Fruit fly (Drosophila melanogaster): ENCODE measurements around the gene Uba2.

Uba2 gene

DNA sequence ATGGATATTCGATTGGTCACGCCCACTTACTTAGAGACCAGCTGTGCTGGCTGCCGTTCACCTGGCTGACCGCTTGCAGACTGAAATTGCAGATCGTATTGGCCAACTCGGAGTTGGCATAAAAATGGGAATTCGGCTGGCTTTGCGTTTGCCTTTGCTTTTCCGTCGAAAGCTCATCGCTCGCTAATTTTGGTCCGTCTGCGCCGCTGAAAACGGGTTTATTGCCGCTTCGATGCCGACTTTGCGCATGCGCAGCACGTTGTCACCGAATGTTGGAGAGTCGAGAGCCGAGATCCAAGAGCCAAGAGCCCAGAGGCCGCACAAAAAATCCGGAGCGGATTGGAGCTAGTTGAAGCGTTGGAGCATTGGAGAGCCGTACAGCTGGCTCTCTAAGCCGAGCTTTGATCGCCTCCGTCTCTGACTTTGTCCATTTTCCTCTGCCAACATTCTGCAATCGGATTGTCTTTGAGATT lies 24.1 kb upstream of the Uba2 start, which contains the start of gene CG13676:
TSS of gene CG13676 (minus strand) at position 87 of the 473 bp plus-strand sequence.
- TF ChIP-seq Sp1 (GFP tag; optimal IDR thresholded peaks at IDR 0.05) (peak; percentile 6), rgr (GFP tag; optimal IDR thresholded peaks at IDR 0.05) (no peak), CrebA (GFP tag; optimal IDR thresholded peaks at IDR 0.05; ENCODE audit: borderline replicate concordance) (peak; percentile 20), Vsx2 (GFP tag; optimal IDR thresholded peaks at IDR 0.05; ENCODE audit: partially characterized antibody) (peak; percentile 67), foxo (GFP tag; optimal IDR thresholded peaks at IDR 0.05) (no peak), tai (GFP tag; optimal IDR thresholded peaks at IDR 0.05) (no peak), Dif (GFP tag; optimal IDR thresholded peaks at IDR 0.05; ENCODE audit: partially characterized antibody) (peak; percentile 44), Hr78 (GFP tag; optimal IDR thresholded peaks at IDR 0.05) (no peak), dl (GFP tag; optimal IDR thresholded peaks at IDR 0.05; ENCODE audit: insufficient read depth in 1 of 2, partially characterized antibody in 2 of 2) (peak; percentile 79 to 83), CG9705 (GFP tag; optimal IDR thresholded peaks at IDR 0.05) (no peak), Dfd (GFP tag; optimal IDR thresholded peaks at IDR 0.05) (no peak), woc (GFP tag; optimal IDR thresholded peaks at IDR 0.05) (no peak), OdsH (GFP tag; optimal IDR thresholded peaks at IDR 0.05) (no peak), Rel (GFP tag; optimal IDR thresholded peaks at IDR 0.05) (peak; percentile 76), Rel (tag; optimal IDR thresholded peaks at IDR 0.05) (no peak), h (GFP tag; optimal IDR thresholded peaks at IDR 0.05) (no peak)

DNA sequence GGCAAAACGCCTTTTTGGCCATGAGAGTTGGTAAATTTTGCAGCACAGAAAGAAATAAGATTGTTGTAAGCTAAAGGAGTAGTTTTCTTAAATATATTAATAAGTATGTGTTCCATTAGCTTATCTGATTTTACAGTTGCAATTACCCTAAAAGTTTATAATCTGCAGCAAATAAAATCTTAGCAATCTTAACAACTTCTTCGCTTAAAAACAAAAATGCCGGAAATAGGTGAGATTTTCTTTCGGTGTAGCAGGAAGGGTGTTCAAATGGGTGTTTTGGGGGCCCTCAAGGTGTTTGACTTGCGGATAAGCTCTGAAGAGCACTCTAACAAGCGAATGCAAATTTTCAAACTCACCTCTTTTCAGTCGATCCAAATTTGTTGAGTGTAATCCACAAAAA lies 23.2 kb upstream of the Uba2 start:
- TF ChIP-seq h (GFP tag; optimal IDR thresholded peaks at IDR 0.05) (no peak), HLH106 (tag; optimal IDR thresholded peaks at IDR 0.05) (peak; percentile 23)

DNA sequence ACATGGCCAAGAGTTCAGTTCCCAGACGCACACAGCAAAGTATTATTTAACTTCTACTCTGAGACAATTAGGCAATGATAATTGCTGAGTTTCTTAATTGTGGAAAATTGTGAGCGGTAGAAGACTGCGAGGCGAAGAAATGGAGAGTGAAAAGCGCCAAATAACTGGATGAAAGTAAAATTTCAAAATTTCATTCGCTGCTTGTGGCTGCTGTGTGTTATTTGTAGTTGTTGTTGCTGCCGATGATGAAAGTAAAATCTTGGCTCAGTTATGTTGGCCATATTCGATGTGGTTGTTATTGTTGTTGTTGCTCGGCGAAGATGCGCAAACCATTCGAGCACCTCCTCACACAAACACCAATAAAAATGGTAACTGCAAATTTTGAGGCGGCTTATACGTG lies 22.7 kb upstream of the Uba2 start:
- TF ChIP-seq brk (GFP tag; optimal IDR thresholded peaks at IDR 0.05) = no peak
- no peak for TF ChIP-seq Sp1 (GFP tag; optimal IDR thresholded peaks at IDR 0.05)
- TF ChIP-seq Rel (GFP tag; optimal IDR thresholded peaks at IDR 0.05) = no peak
- no peak for TF ChIP-seq Rel (tag; optimal IDR thresholded peaks at IDR 0.05)
- no peak for TF ChIP-seq psq (GFP tag; optimal IDR thresholded peaks at IDR 0.05)
- no peak for TF ChIP-seq br (GFP tag; optimal IDR thresholded peaks at IDR 0.05)
- TF ChIP-seq ey (GFP tag; optimal IDR thresholded peaks at IDR 0.05) = no peak
- no peak for TF ChIP-seq N (GFP tag; optimal IDR thresholded peaks at IDR 0.05)
- no peak for TF ChIP-seq Hr78 (GFP tag; optimal IDR thresholded peaks at IDR 0.05)
- TF ChIP-seq CG32264 (GFP tag; optimal IDR thresholded peaks at IDR 0.05) = no peak

DNA sequence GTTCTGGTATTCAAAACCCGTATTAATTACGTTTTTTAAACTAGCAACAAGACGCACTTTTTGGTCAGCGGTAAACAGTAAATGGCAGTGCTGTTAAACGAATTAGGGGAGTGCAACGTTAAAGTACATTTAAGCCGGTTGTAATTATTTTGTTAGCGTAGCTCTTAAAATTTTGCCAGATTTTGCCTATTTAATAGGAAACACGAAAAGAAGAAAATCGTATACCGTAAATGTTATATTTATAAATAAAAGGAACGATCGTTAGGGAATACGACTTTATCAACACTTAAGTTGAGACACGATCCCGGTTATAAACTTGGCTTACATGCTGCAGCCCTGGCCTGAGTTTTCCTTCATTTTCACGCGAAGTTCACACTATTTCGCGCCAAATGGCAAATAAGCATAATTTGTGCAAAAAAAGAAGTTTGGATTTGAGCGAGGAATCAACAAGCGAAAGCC lies 9.9 kb upstream of the Uba2 start, which contains the start of the genes Setx and mus301:
TSS of gene Setx (minus strand) at position 51 of the 459 bp plus-strand sequence.
TSS of gene mus301 (plus strand) at position 361 of the 459 bp plus-strand sequence.
- peak; percentile 68 for TF ChIP-seq dsf (GFP tag; optimal IDR thresholded peaks at IDR 0.05; ENCODE audit: borderline replicate concordance)
- TF ChIP-seq brk (GFP tag; optimal IDR thresholded peaks at IDR 0.05) = no peak
- TF ChIP-seq foxo (GFP tag; optimal IDR thresholded peaks at IDR 0.05) = peak; percentile 17 to 89
- TF ChIP-seq sv (GFP tag; optimal IDR thresholded peaks at IDR 0.05) = peak; percentile 89
- TF ChIP-seq ey (GFP tag; optimal IDR thresholded peaks at IDR 0.05) = peak; percentile 77
- TF ChIP-seq CrebA (GFP tag; optimal IDR thresholded peaks at IDR 0.05; ENCODE audit: borderline replicate concordance) = no peak
- TF ChIP-seq h (GFP tag; optimal IDR thresholded peaks at IDR 0.05) = peak; percentile 87
- peak; percentile 84 for TF ChIP-seq rgr (GFP tag; optimal IDR thresholded peaks at IDR 0.05)
- peak; percentile 39 for TF ChIP-seq Myc (optimal IDR thresholded peaks at IDR 0.05)
- no peak for TF ChIP-seq Dfd (GFP tag; optimal IDR thresholded peaks at IDR 0.05)
- TF ChIP-seq OdsH (GFP tag; optimal IDR thresholded peaks at IDR 0.05) = peak; percentile 72
- peak; percentile 76 for TF ChIP-seq CG9705 (GFP tag; optimal IDR thresholded peaks at IDR 0.05)
- peak; percentile 84 for TF ChIP-seq HLH106 (tag; optimal IDR thresholded peaks at IDR 0.05)
- TF ChIP-seq Sp1 (GFP tag; optimal IDR thresholded peaks at IDR 0.05) = peak; percentile 76
- TF ChIP-seq CG32264 (GFP tag; optimal IDR thresholded peaks at IDR 0.05) = peak; percentile 74
- peak; percentile 76 for TF ChIP-seq psq (GFP tag; optimal IDR thresholded peaks at IDR 0.05)
- TF ChIP-seq br (GFP tag; optimal IDR thresholded peaks at IDR 0.05) = peak; percentile 82
- TF ChIP-seq Rel (GFP tag; optimal IDR thresholded peaks at IDR 0.05) = no peak
- TF ChIP-seq Rel (tag; optimal IDR thresholded peaks at IDR 0.05) = no peak

DNA sequence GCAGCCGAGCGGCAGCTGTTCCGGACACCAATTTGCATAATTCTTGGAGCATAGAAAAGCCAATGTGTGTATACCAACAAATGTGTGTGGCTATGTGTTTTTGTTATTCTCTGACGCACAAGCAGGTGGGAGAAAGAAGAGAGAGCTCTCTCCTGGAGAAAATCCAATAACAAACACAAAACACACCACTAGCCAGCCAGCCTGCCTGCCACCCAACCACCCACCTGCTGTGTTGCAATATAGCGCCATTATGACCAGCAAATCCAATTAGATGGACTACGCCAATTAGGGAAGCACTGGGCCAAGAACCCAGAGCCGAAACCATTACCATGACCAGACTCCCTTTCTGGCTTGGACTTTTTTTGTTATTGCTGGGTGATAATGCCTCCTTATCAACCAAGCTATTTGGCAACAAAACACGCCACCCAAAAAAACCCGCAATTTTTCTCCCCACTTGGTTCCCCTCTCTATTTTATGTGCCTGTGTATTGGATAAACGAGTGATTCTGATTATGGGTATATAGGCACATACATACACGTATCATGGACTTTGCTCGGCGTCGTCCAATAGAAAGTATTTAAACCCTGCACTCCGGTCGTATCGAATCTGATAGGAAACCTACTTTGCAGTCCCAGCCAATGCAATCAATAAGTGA lies 905 bp upstream of the Uba2 start:
- TF ChIP-seq rgr (GFP tag; optimal IDR thresholded peaks at IDR 0.05) (no peak), Mio (GFP tag; optimal IDR thresholded peaks at IDR 0.05) (no peak), dsf (GFP tag; optimal IDR thresholded peaks at IDR 0.05; ENCODE audit: borderline replicate concordance) (no peak), Abd-B (GFP tag; optimal IDR thresholded peaks at IDR 0.05) (no peak), Hnf4 (GFP tag; optimal IDR thresholded peaks at IDR 0.05) (peak; percentile 89), Dif (GFP tag; optimal IDR thresholded peaks at IDR 0.05; ENCODE audit: partially characterized antibody) (no peak), psq (GFP tag; optimal IDR thresholded peaks at IDR 0.05) (no peak), sv (GFP tag; optimal IDR thresholded peaks at IDR 0.05) (no peak), pan (optimal IDR thresholded peaks at IDR 0.05) (no peak), lola (GFP tag; optimal IDR thresholded peaks at IDR 0.05) (no peak), dl (GFP tag; optimal IDR thresholded peaks at IDR 0.05; ENCODE audit: insufficient read depth in 1 of 2, partially characterized antibody in 2 of 2) (no peak), HLH106 (tag; optimal IDR thresholded peaks at IDR 0.05) (peak; percentile 60), OdsH (GFP tag; optimal IDR thresholded peaks at IDR 0.05) (peak; percentile 12), brk (GFP tag; optimal IDR thresholded peaks at IDR 0.05) (no peak), foxo (GFP tag; optimal IDR thresholded peaks at IDR 0.05) (no peak), Hr78 (GFP tag; optimal IDR thresholded peaks at IDR 0.05) (no peak), Vsx2 (GFP tag; optimal IDR thresholded peaks at IDR 0.05; ENCODE audit: partially characterized antibody) (peak; percentile 23), jim (GFP tag; optimal IDR thresholded peaks at IDR 0.05) (no peak), sage (GFP tag; optimal IDR thresholded peaks at IDR 0.05) (no peak), CG9705 (GFP tag; optimal IDR thresholded peaks at IDR 0.05) (no peak), h (GFP tag; optimal IDR thresholded peaks at IDR 0.05) (peak; percentile 44), Hr83 (GFP tag; optimal IDR thresholded peaks at IDR 0.05; ENCODE audit: poor library complexity, severe bottlenecking) (peak; percentile 50), br (GFP tag; optimal IDR thresholded peaks at IDR 0.05) (no peak), CG32264 (GFP tag; optimal IDR thresholded peaks at IDR 0.05) (no peak), Rel (GFP tag; optimal IDR thresholded peaks at IDR 0.05) (no peak), Rel (tag; optimal IDR thresholded peaks at IDR 0.05) (peak; percentile 91)

Measured in whole organism, wandering third instar larva.